Fruit fly (Drosophila melanogaster) whole organism, prepupa: ENCODE results near the gene CG7766.
A peak's percentile ranks its signal among the peaks of the same experiment; 100 is the strongest.

ENCODE experiments used
- CG10631 ChIP-seq: fragments of 200-800 bp; sonication (Bioruptor generic); optimal IDR thresholded peaks from 2 replicates; lab custom pipeline; 2016; ENCODE audit warnings: missing biosample characterization, missing genetic modification characterization
- CG10669 ChIP-seq: fragments of 200-800 bp; sonication (Bioruptor generic); optimal IDR thresholded peaks from 3 replicates; lab custom pipeline; 2018; ENCODE audit warnings: missing biosample characterization, mild to moderate bottlenecking, missing genetic modification characterization, moderate library complexity
- CG11902 ChIP-seq: fragments of 200-800 bp; sonication (Bioruptor generic); optimal IDR thresholded peaks from 3 replicates; lab custom pipeline; 2016; ENCODE audit warnings: missing biosample characterization, missing genetic modification characterization
- CG3032 ChIP-seq: fragments of 200-800 bp; optimal IDR thresholded peaks from 2 replicates; lab custom pipeline; 2019; ENCODE audit warnings: missing biosample characterization, mild to moderate bottlenecking, missing genetic modification characterization, moderate library complexity
- CG31627 ChIP-seq: fragments of 200-800 bp; sonication (Bioruptor generic); optimal IDR thresholded peaks from 3 replicates; lab custom pipeline; 2016; ENCODE audit warnings: missing biosample characterization, missing genetic modification characterization
- CG32006 ChIP-seq: fragments of 200-800 bp; sonication (Bioruptor generic); optimal IDR thresholded peaks from 3 replicates; lab custom pipeline; 2017; ENCODE audit warnings: missing biosample characterization, mild to moderate bottlenecking, missing genetic modification characterization
- CG4318 ChIP-seq: fragments of 200-800 bp; sonication (Bioruptor generic); optimal IDR thresholded peaks from 3 replicates; lab custom pipeline; 2017; ENCODE audit warnings: missing biosample characterization, mild to moderate bottlenecking, missing genetic modification characterization
- CG6276 ChIP-seq: fragments of 200-800 bp; sonication (Bioruptor generic); optimal IDR thresholded peaks from 2 replicates; lab custom pipeline; 2017; ENCODE audit warnings: missing biosample characterization, mild to moderate bottlenecking, missing genetic modification characterization
- CG6792 ChIP-seq: fragments of 200-800 bp; sonication (Bioruptor generic); optimal IDR thresholded peaks from 3 replicates; lab custom pipeline; 2016; ENCODE audit warnings: missing biosample characterization, missing genetic modification characterization
- CG8119 ChIP-seq: fragments of 200-800 bp; sonication (Bioruptor generic); IDR thresholded peaks from 3 replicates; pipeline ENCODE4 v1.3.6; 2022; ENCODE audit warnings: missing biosample characterization, missing genetic modification characterization
- CG8319 ChIP-seq: fragments of 200-800 bp; sonication (Bioruptor generic); optimal IDR thresholded peaks from 3 replicates; lab custom pipeline; 2016; ENCODE audit warnings: missing biosample characterization, missing genetic modification characterization
- CG8632 ChIP-seq: fragments of 200-800 bp; sonication (Bioruptor generic); optimal IDR thresholded peaks from 3 replicates; lab custom pipeline; 2016; ENCODE audit warnings: missing biosample characterization, missing genetic modification characterization
- Eip75B ChIP-seq: fragments of 200-800 bp; sonication (Bioruptor generic); optimal IDR thresholded peaks from 3 replicates; lab custom pipeline; 2016; ENCODE audit warnings: missing biosample characterization, missing genetic modification characterization
- Eip78C ChIP-seq: fragments of 200-800 bp; sonication (Bioruptor generic); peaks from one replicate; lab custom pipeline; 2016; ENCODE audit warnings: missing biosample characterization, missing genetic modification characterization
- Ets21C ChIP-seq: fragments of 200-800 bp; sonication (Bioruptor generic); optimal IDR thresholded peaks from 3 replicates; lab custom pipeline; 2016; ENCODE audit warnings: missing biosample characterization, missing genetic modification characterization
- Ets96B ChIP-seq: fragments of 200-800 bp; optimal IDR thresholded peaks from 2 replicates; lab custom pipeline; 2019; ENCODE audit warnings: missing biosample characterization, mild to moderate bottlenecking, missing genetic modification characterization, moderate library complexity
- Hr39 ChIP-seq: fragments of 200-800 bp; sonication (Bioruptor generic); optimal IDR thresholded peaks from 2 replicates; lab custom pipeline; 2016; ENCODE audit warnings: missing biosample characterization, missing genetic modification characterization
- Lpt ChIP-seq: fragments of 200-800 bp; sonication (Bioruptor generic); optimal IDR thresholded peaks from 3 replicates; lab custom pipeline; 2016; ENCODE audit warnings: missing biosample characterization, missing genetic modification characterization
- Met ChIP-seq: fragments of 200-800 bp; sonication (Bioruptor generic); optimal IDR thresholded peaks from 3 replicates; lab custom pipeline; 2016; ENCODE audit warnings: missing biosample characterization, missing genetic modification characterization
- Sox14 ChIP-seq: fragments of 200-800 bp; sonication (Bioruptor generic); optimal IDR thresholded peaks from 3 replicates; lab custom pipeline; 2016; ENCODE audit warnings: missing biosample characterization, missing genetic modification characterization
- Sox15 ChIP-seq: fragments of 200-800 bp; sonication (Bioruptor generic); optimal IDR thresholded peaks from 3 replicates; lab custom pipeline; 2016; ENCODE audit warnings: missing biosample characterization, missing genetic modification characterization
- achi ChIP-seq: fragments of 200-800 bp; sonication (Bioruptor generic); optimal IDR thresholded peaks from 3 replicates; lab custom pipeline; 2016; ENCODE audit warnings: missing biosample characterization, missing genetic modification characterization
- acj6 ChIP-seq: fragments of 200-800 bp; sonication (Bioruptor generic); optimal IDR thresholded peaks from 3 replicates; lab custom pipeline; 2016; ENCODE audit warnings: missing biosample characterization, missing genetic modification characterization
- dsx ChIP-seq: fragments of 200-800 bp; optimal IDR thresholded peaks from 3 replicates; lab custom pipeline; 2019; ENCODE audit warnings: missing biosample characterization, mild to moderate bottlenecking, missing genetic modification characterization, moderate library complexity; ENCODE audit not compliant: poor library complexity, severe bottlenecking
- esn ChIP-seq: fragments of 200-800 bp; sonication (Bioruptor generic); optimal IDR thresholded peaks from 2 replicates; lab custom pipeline; 2016; ENCODE audit warnings: missing biosample characterization, mild to moderate bottlenecking, missing genetic modification characterization, moderate library complexity
- fkh ChIP-seq: fragments of 200-800 bp; sonication (Bioruptor generic); optimal IDR thresholded peaks from 3 replicates; lab custom pipeline; 2017; ENCODE audit warnings: missing biosample characterization, mild to moderate bottlenecking, missing genetic modification characterization, moderate library complexity
- lz ChIP-seq: fragments of 200-800 bp; sonication (Bioruptor generic); optimal IDR thresholded peaks from 3 replicates; lab custom pipeline; 2016; ENCODE audit warnings: missing biosample characterization, missing genetic modification characterization
- net ChIP-seq: fragments of 200-800 bp; sonication (Bioruptor generic); optimal IDR thresholded peaks from 3 replicates; lab custom pipeline; 2016; ENCODE audit warnings: missing biosample characterization, missing genetic modification characterization
- ss ChIP-seq, 2 experiments: fragments of 200-800 bp; sonication (Bioruptor generic); optimal IDR thresholded peaks; 2 replicates in 1 of 2; 3 replicates in 1 of 2; lab custom pipeline; 2017 to 2018; ENCODE audit warnings: mild to moderate bottlenecking in 2 of 2, missing biosample characterization in 2 of 2, missing genetic modification characterization in 2 of 2, moderate library complexity in 1 of 2
- svp ChIP-seq: fragments of 200-800 bp; sonication (Bioruptor generic); peaks from one replicate; lab custom pipeline; 2016; ENCODE audit warnings: missing biosample characterization, missing genetic modification characterization
- topi ChIP-seq: fragments of 200-800 bp; sonication (Bioruptor generic); optimal IDR thresholded peaks from 3 replicates; lab custom pipeline; 2016; ENCODE audit warnings: missing biosample characterization, missing genetic modification characterization
- vri ChIP-seq: fragments of 200-800 bp; sonication (Bioruptor generic); optimal IDR thresholded peaks from 3 replicates; lab custom pipeline; 2016; ENCODE audit warnings: missing biosample characterization, mild to moderate bottlenecking, missing genetic modification characterization

The CG7766 gene

dm6 chrX:9109072-9109844 lies 5.7 kb upstream of the CG7766 start (continued):
- TF ChIP-seq Met (GFP tag; lab: Kevin White, UChicago): peak; percentile 65
- TF ChIP-seq vri (GFP tag; lab: Kevin White, UChicago): no peak
- peak in 1 of 2 experiments; percentile 25 for TF ChIP-seq ss (GFP tag; optimal IDR thresholded peaks at IDR 0.05; lab: Kevin White, UChicago)
- no peak for TF ChIP-seq CG6276
- peak; percentile 71 for TF ChIP-seq Hr39 (GFP tag; lab: Kevin White, UChicago)
- peak; percentile 67 for TF ChIP-seq achi (GFP tag; lab: Kevin White, UChicago)
- peak; percentile 59 for TF ChIP-seq esn (GFP tag; lab: Kevin White, UChicago)
- peak; percentile 66 for TF ChIP-seq CG32006 (GFP tag; lab: Kevin White, UChicago)
- TF ChIP-seq dsx: no peak
- TF ChIP-seq CG8632 (GFP tag; lab: Kevin White, UChicago): peak; percentile 46
- no peak for TF ChIP-seq CG4318 (GFP tag; lab: Kevin White, UChicago)
- TF ChIP-seq CG8119 (GFP tag; lab: Robert Waterston, UW): peak; percentile 48; the same call in 2 of the 3 replicates
- peak; percentile 42 for TF ChIP-seq CG6792 (GFP tag; lab: Kevin White, UChicago)
- peak; percentile 47 for TF ChIP-seq acj6 (GFP tag; lab: Kevin White, UChicago)
- TF ChIP-seq Eip75B: peak; percentile 58
- TF ChIP-seq CG10631 (GFP tag; lab: Kevin White, UChicago): peak; percentile 57
- TF ChIP-seq CG3032 (tag; lab: Kevin White, UChicago): peak; percentile 48
- TF ChIP-seq CG8319 (GFP tag; lab: Kevin White, UChicago): peak; percentile 16
- TF ChIP-seq Lpt (GFP tag; lab: Kevin White, UChicago): no peak
- peak; percentile 23 for TF ChIP-seq Ets96B (tag; lab: Kevin White, UChicago)
- TF ChIP-seq, all 60 proteins: peak for 38

DNA sequence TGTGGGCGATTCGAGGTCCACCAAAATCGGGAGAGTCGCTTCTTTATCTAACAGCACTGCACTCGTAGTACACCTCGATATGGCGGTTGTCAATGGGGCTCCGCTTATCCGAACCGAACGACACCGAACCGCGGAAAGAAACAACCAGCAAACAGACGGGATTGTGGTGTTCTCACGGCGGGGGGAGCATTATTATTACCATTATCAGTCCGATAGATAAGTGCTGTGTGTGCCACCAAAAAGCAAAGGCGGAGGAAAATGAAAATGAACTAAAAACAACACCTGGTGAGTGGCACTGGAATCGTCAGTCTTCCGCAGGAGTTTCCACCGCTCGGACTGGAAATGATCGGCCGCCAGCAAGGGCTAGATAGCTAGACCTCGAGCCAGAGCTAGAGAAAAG lies 4.8 kb upstream of the CG7766 start, which contains the start of gene AP-1gamma:
Gene AP-1gamma, plus strand, starts transcription at position 305 of the 400 bp plus-strand sequence.
- TF ChIP-seq vri (GFP tag; lab: Kevin White, UChicago) (peak; percentile 22), CG10669 (GFP tag; lab: Kevin White, UChicago) (no peak)

DNA sequence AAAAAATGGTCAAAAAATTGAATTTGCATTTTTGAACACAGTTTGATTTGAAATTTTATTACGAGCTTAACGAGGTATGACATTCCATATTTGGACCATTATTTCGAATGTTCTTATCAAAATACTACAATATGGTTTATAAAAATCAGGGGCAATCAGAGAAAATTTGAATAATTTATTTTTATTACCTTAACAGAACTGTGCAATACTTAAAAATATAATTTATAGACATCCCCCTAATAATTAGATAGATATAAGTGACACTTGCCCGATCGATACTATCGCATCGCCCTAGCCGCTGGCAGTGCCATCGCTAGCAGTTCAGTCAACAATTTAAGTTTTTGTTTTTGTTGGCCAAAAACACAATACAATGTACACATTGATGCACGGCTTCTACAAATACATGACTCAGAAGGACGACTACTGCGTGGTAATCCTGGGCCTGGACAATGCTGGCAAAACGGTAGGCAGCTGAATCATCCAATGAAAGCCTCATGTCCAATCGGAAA lies 3.3 kb upstream of the CG7766 start, which contains the start of gene Arfrp1:
Gene Arfrp1, plus strand, starts transcription at position 295 of the 509 bp plus-strand sequence.
- TF ChIP-seq Ets96B (tag; lab: Kevin White, UChicago) (no peak), svp (peak; percentile 56), Eip75B (no peak), net (no peak), CG11902 (GFP tag; lab: Kevin White, UChicago) (no peak), CG3032 (tag; lab: Kevin White, UChicago) (peak; percentile 41), achi (GFP tag; lab: Kevin White, UChicago) (peak; percentile 78), CG8632 (GFP tag; lab: Kevin White, UChicago) (no peak), fkh (GFP tag; lab: Kevin White, UChicago) (peak; percentile 62), CG31627 (GFP tag; lab: Kevin White, UChicago) (peak; percentile 15), Sox15 (GFP tag; lab: Kevin White, UChicago) (peak; percentile 8), Eip78C (GFP tag; lab: Kevin White, UChicago) (peak; percentile 70), Ets21C (no peak), dsx (peak; percentile 60), lz (peak; percentile 9), Sox14 (GFP tag; lab: Kevin White, UChicago) (peak; percentile 13), esn (GFP tag; lab: Kevin White, UChicago) (peak; percentile 49), topi (GFP tag; lab: Kevin White, UChicago) (peak; percentile 6)

DNA sequence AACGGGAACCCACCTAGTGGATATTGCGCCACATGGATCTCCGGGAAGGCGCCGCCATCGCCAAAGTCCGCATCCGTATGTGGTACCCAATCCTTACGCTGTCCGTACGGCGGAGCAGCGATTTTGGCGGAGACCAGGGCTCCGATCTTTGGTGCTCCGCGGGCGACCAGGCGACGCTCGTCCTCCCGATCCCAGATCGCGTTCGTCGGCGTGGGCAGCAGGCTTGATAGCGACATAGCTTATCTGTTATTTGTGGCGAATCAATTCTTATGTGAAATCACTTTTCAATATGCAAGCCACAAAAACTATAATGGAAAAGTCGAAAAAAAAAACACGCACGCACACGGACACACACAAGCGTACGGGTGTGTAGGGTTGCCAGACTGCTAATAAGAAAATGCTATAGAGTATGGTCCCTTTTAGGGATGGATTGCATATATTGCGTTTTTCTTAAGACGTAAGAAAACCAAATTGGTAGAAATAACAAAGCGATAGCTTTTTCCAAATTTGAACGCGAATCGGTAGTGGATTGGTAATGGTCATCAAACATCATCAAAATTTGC lies 2.8 kb upstream of the CG7766 start, which contains the start of gene Bx42:
Gene Bx42, minus strand, starts transcription at position 393 of the 563 bp plus-strand sequence.
- TF ChIP-seq Sox14 (GFP tag; lab: Kevin White, UChicago) (peak; percentile 16), Eip78C (GFP tag; lab: Kevin White, UChicago) (peak; percentile 45), Ets96B (tag; lab: Kevin White, UChicago) (no peak)
